Worm (Caenorhabditis elegans) whole organism, late embryonic: ENCODE results near the gene lys-5.
A peak's percentile ranks its signal among the peaks of the same experiment; 100 is the strongest.

ENCODE experiments used
- F13H6.1 ChIP-seq: sonication (generic microtip); optimal IDR thresholded peaks from 2 replicates; lab custom pipeline; 2016; ENCODE audit warnings: missing genetic modification characterization, missing compliant biosample characterization
- K02D7.2 ChIP-seq: sonication (generic microtip); optimal IDR thresholded peaks from 2 replicates; lab custom pipeline; 2017; ENCODE audit warnings: mild to moderate bottlenecking, missing genetic modification characterization, missing compliant biosample characterization
- K09A11.1 ChIP-seq: sonication (generic microtip); optimal IDR thresholded peaks from 2 replicates; lab custom pipeline; 2017; ENCODE audit warnings: antibody characterized with exemption, mild to moderate bottlenecking, missing genetic modification characterization, missing compliant biosample characterization; ENCODE audit not compliant: insufficient read depth
- T23F11.4 ChIP-seq: fragments of 200-800 bp; sonication (Bioruptor generic); optimal IDR thresholded peaks from 2 replicates; lab custom pipeline; 2018; ENCODE audit warnings: mild to moderate bottlenecking, missing genetic modification characterization, missing compliant biosample characterization
- ahr-1 ChIP-seq: sonication (generic microtip); optimal IDR thresholded peaks from 2 replicates; lab custom pipeline; 2016; ENCODE audit warnings: missing genetic modification characterization, missing compliant biosample characterization
- ama-1 ChIP-seq: fragments of 150-350 bp; optimal IDR thresholded peaks from 2 replicates; lab custom pipeline; 2014
- ceh-14 ChIP-seq: sonication (generic microtip); optimal IDR thresholded peaks from 2 replicates; lab custom pipeline; 2016; ENCODE audit warnings: missing genotype, missing genetic modification characterization, missing compliant biosample characterization
- ceh-19 ChIP-seq: fragments of 200-800 bp; sonication (Bioruptor generic); optimal IDR thresholded peaks from 2 replicates; lab custom pipeline; 2018; ENCODE audit warnings: mild to moderate bottlenecking, missing genetic modification characterization, missing compliant biosample characterization
- ceh-2 ChIP-seq: sonication (generic microtip); optimal IDR thresholded peaks from 2 replicates; lab custom pipeline; 2016; ENCODE audit warnings: missing genotype, missing genetic modification characterization, missing compliant biosample characterization
- ceh-24 ChIP-seq: sonication (generic microtip); optimal IDR thresholded peaks from 2 replicates; lab custom pipeline; 2016; ENCODE audit warnings: mild to moderate bottlenecking, missing genetic modification characterization, missing compliant biosample characterization
- ceh-31 ChIP-seq: sonication (generic microtip); optimal IDR thresholded peaks from 2 replicates; lab custom pipeline; 2016; ENCODE audit warnings: missing genetic modification characterization, missing compliant biosample characterization
- ceh-34 ChIP-seq: sonication (generic microtip); optimal IDR thresholded peaks from 2 replicates; lab custom pipeline; 2016; ENCODE audit warnings: mild to moderate bottlenecking, missing genetic modification characterization, missing compliant biosample characterization
- ceh-45 ChIP-seq: fragments of 200-800 bp; sonication (Bioruptor generic); IDR thresholded peaks from 2 replicates; pipeline ENCODE4 v1.3.6; 2022; ENCODE audit warnings: missing genetic modification reagents, missing genetic modification characterization, missing compliant biosample characterization
- ceh-48 ChIP-seq: sonication (generic microtip); optimal IDR thresholded peaks from 2 replicates; lab custom pipeline; 2016; ENCODE audit warnings: missing genetic modification characterization, inconsistent platforms, missing compliant biosample characterization
- ceh-6 ChIP-seq: fragments of 200-800 bp; sonication (Bioruptor generic); optimal IDR thresholded peaks from 2 replicates; lab custom pipeline; 2018; ENCODE audit warnings: mild to moderate bottlenecking, missing genetic modification characterization, missing compliant biosample characterization
- ceh-9 ChIP-seq: sonication (generic microtip); optimal IDR thresholded peaks from 2 replicates; lab custom pipeline; 2016; ENCODE audit warnings: mild to moderate bottlenecking, missing genetic modification characterization, inconsistent platforms, missing compliant biosample characterization
- che-1 ChIP-seq: sonication (generic microtip); optimal IDR thresholded peaks from 2 replicates; lab custom pipeline; 2016; ENCODE audit warnings: mild to moderate bottlenecking, missing genetic modification characterization, missing compliant biosample characterization
- dmd-4 ChIP-seq: sonication (generic microtip); optimal IDR thresholded peaks from 2 replicates; lab custom pipeline; 2016; ENCODE audit warnings: borderline replicate concordance, missing genetic modification characterization, missing compliant biosample characterization
- elt-2 ChIP-seq: sonication (generic microtip); optimal IDR thresholded peaks from 2 replicates; lab custom pipeline; 2016; ENCODE audit warnings: missing genetic modification reagents, missing genetic modification characterization, missing compliant biosample characterization
- elt-4 ChIP-seq: sonication (generic microtip); optimal IDR thresholded peaks from 2 replicates; lab custom pipeline; 2016; ENCODE audit warnings: missing genetic modification characterization, missing compliant biosample characterization
- ets-4 ChIP-seq: sonication (generic microtip); optimal IDR thresholded peaks from 2 replicates; lab custom pipeline; 2016; ENCODE audit warnings: missing genetic modification characterization, missing compliant biosample characterization
- gmeb-2 ChIP-seq: sonication (generic microtip); optimal IDR thresholded peaks from 2 replicates; lab custom pipeline; 2016; ENCODE audit warnings: missing genetic modification characterization, inconsistent platforms, missing compliant biosample characterization
- hlh-13 ChIP-seq: fragments of 200-800 bp; sonication (Bioruptor generic); optimal IDR thresholded peaks from 2 replicates; lab custom pipeline; 2018; ENCODE audit warnings: mild to moderate bottlenecking, missing genetic modification characterization, missing compliant biosample characterization
- hlh-15 ChIP-seq: sonication (generic microtip); optimal IDR thresholded peaks from 2 replicates; lab custom pipeline; 2016; ENCODE audit warnings: missing genetic modification characterization, missing compliant biosample characterization
- hlh-30 ChIP-seq: sonication (generic microtip); optimal IDR thresholded peaks from 2 replicates; lab custom pipeline; 2017; ENCODE audit warnings: antibody characterized with exemption, missing genetic modification characterization, missing compliant biosample characterization; ENCODE audit not compliant: insufficient read depth
- hlh-6 ChIP-seq: sonication (generic microtip); optimal IDR thresholded peaks from 2 replicates; lab custom pipeline; 2016; ENCODE audit warnings: missing genotype, missing genetic modification characterization, missing compliant biosample characterization
- lim-6 ChIP-seq: sonication (generic microtip); optimal IDR thresholded peaks from 2 replicates; lab custom pipeline; 2016; ENCODE audit warnings: missing genetic modification characterization, missing compliant biosample characterization
- lin-11 ChIP-seq: fragments of 200-800 bp; sonication (Bioruptor generic); optimal IDR thresholded peaks from 2 replicates; lab custom pipeline; 2018; ENCODE audit warnings: mild to moderate bottlenecking, missing genetic modification characterization, missing compliant biosample characterization
- madf-2 ChIP-seq: sonication (generic microtip); optimal IDR thresholded peaks from 2 replicates; lab custom pipeline; 2017; ENCODE audit warnings: missing genetic modification characterization, missing compliant biosample characterization
- nfya-1 ChIP-seq: sonication (generic microtip); optimal IDR thresholded peaks from 2 replicates; lab custom pipeline; 2017; ENCODE audit warnings: missing genetic modification characterization, mild to moderate bottlenecking, missing compliant biosample characterization, antibody characterized with exemption, moderate library complexity
- nhr-11 ChIP-seq: fragments of 150-350 bp; optimal IDR thresholded peaks from 2 replicates; lab custom pipeline; 2014; ENCODE audit warnings: missing biosample characterization, missing genetic modification characterization
- nhr-232 ChIP-seq: sonication (generic microtip); optimal IDR thresholded peaks from 2 replicates; lab custom pipeline; 2016; ENCODE audit warnings: missing genetic modification characterization, missing compliant biosample characterization
- pag-3 ChIP-seq: sonication (generic microtip); optimal IDR thresholded peaks from 2 replicates; lab custom pipeline; 2016; ENCODE audit warnings: missing compliant biosample characterization, missing genetic modification characterization, borderline replicate concordance
- pha-4 ChIP-seq: fragments of 150-350 bp; optimal IDR thresholded peaks from 2 replicates; lab custom pipeline; 2018; ENCODE audit warnings: missing biosample characterization, missing genetic modification reagents, missing genetic modification characterization
- ref-2 ChIP-seq: sonication (generic microtip); optimal IDR thresholded peaks from 2 replicates; lab custom pipeline; 2016; ENCODE audit warnings: missing genetic modification characterization, missing compliant biosample characterization
- sox-4 ChIP-seq: sonication (generic microtip); optimal IDR thresholded peaks from 2 replicates; lab custom pipeline; 2017; ENCODE audit warnings: mild to moderate bottlenecking, missing genetic modification characterization, inconsistent platforms, missing compliant biosample characterization
- tbx-2 ChIP-seq: sonication (generic microtip); optimal IDR thresholded peaks from 2 replicates; lab custom pipeline; 2016; ENCODE audit warnings: missing genetic modification characterization, missing compliant biosample characterization
- ttx-3 ChIP-seq: sonication (generic microtip); optimal IDR thresholded peaks from 2 replicates; lab custom pipeline; 2016; ENCODE audit warnings: missing genetic modification reagents, missing genetic modification characterization, missing compliant biosample characterization
- ztf-16 ChIP-seq: sonication (generic microtip); optimal IDR thresholded peaks from 2 replicates; lab custom pipeline; 2017; ENCODE audit warnings: missing genetic modification characterization, missing compliant biosample characterization

Gene lys-5

ce11 chrIV:11583906-11584378 lies 41.4 kb downstream of the lys-5 start, which contains the start of gene F12F6.1:
F12F6.1 (plus strand) TSS chrIV:11583956.
- TF ChIP-seq elt-2 (tag; lab: Kevin White, UChicago) (peak; percentile 20), ref-2 (tag; lab: Kevin White, UChicago) (peak; percentile 15), lim-6 (tag; lab: Kevin White, UChicago) (no peak), ttx-3 (no peak), nhr-232 (tag; lab: Kevin White, UChicago) (peak; percentile 17), ceh-31 (tag; lab: Kevin White, UChicago) (peak; percentile 48), K02D7.2 (tag; lab: Kevin White, UChicago) (no peak), elt-4 (no peak), hlh-6 (tag; lab: Kevin White, UChicago) (no peak), che-1 (tag; lab: Kevin White, UChicago) (no peak), T23F11.4 (GFP tag; lab: Kevin White, UChicago) (peak; percentile 31), tbx-2 (tag; lab: Kevin White, UChicago) (peak; percentile 65), ceh-6 (peak; percentile 46), pag-3 (tag; lab: Kevin White, UChicago) (no peak), nfya-1 (tag; lab: Kevin White, UChicago) (peak; percentile 40), ceh-45 (GFP tag; lab: Robert Waterston, UW) (0 out of 2 replicates have a peak, but pooled peaks have one; percentile 37), ceh-2 (tag; lab: Kevin White, UChicago) (no peak)

DNA sequence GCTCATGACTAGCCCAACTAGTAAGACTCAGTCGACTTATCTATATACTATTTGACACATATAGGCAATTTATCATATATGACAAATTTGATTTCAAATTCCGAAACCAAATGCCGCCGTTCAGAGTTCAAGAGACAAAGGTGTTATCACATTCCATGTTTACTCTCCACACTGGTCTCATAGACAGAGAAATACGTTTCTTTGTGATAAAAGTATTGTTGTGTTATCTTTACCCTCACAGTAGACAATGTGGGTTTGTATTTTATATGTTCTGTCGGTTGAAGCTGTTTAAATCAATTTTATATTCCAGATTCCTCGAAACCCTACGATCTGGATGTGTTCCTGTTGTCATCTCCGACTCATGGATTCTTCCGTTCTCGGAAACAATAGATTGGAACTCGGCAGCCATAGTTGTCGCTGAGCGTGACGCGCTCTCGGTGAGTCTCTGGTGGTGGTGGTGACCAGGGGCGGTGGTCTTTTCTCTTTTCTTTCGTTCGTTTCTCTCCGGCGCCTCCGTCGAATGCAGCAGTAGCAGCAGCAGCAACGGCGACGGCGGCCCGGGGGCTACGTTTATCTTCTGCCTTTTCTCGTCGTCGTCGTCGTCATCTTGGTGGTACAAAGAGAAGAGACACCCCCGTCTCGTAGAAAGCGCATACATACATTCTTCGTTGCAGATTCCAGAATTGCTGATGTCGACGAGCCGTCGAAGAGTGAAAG lies 42.8 kb downstream of the lys-5 start:
- TF ChIP-seq ceh-31 (tag; lab: Kevin White, UChicago) = peak; percentile 25
- peak; percentile 75 for TF ChIP-seq elt-2 (tag; lab: Kevin White, UChicago)
- TF ChIP-seq ama-1 (lab: Kevin White, UChicago) = no peak
- TF ChIP-seq ztf-16 (tag; lab: Kevin White, UChicago) = no peak

- TF ChIP-seq hlh-13 = no peak
- no peak for TF ChIP-seq ceh-24
- no peak for TF ChIP-seq ahr-1 (tag; lab: Kevin White, UChicago)
- no peak for TF ChIP-seq F13H6.1
- TF ChIP-seq lim-6 (tag; lab: Kevin White, UChicago) = no peak
- TF ChIP-seq madf-2 (tag; lab: Kevin White, UChicago) = no peak
- TF ChIP-seq ceh-9 (tag; lab: Kevin White, UChicago) = no peak
- TF ChIP-seq hlh-30 = no peak
- no peak for TF ChIP-seq K09A11.1
- no peak for TF ChIP-seq ets-4
- no peak for TF ChIP-seq sox-4 (tag; lab: Kevin White, UChicago)
Observed at ce11 chrIV:11578492-11578891, 46.9 kb downstream of the lys-5 start, which contains the start of gene rib-1. rib-1 (plus strand) TSS chrIV:11578792.

DNA sequence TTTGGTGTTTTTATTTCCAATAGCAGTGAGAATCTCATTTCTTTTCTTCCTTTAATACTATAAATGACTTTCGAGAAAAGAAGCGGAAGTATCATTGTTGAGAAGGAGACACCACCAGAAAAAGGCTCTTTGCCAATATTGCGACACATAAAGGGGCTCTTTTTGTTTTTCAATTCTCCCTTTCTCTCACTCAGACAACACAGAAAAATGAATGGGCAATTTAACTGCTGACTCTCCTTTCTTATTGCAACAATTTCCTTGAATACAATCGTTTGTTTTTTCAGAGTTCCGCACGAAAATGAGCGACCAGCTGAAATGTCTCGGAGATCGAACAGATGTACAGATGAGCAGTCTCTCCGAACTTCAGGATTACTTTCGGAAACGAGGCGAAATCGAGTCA lies 51.1 kb downstream of the lys-5 start:
- TF ChIP-seq pha-4 (no peak), nhr-11 (tag; lab: Kevin White, UChicago) (no peak), ceh-19 (GFP tag; lab: Kevin White, UChicago) (no peak), ceh-34 (tag; lab: Kevin White, UChicago) (no peak), pag-3 (tag; lab: Kevin White, UChicago) (no peak), K02D7.2 (tag; lab: Kevin White, UChicago) (no peak), lin-11 (tag; lab: Kevin White, UChicago) (no peak), lim-6 (tag; lab: Kevin White, UChicago) (no peak), hlh-15 (tag; lab: Kevin White, UChicago) (no peak), ceh-14 (no peak), ztf-16 (tag; lab: Kevin White, UChicago) (no peak), ref-2 (tag; lab: Kevin White, UChicago) (no peak), hlh-30 (no peak), ceh-48 (tag; lab: Kevin White, UChicago) (no peak), K09A11.1 (no peak), dmd-4 (tag; lab: Kevin White, UChicago) (no peak), gmeb-2 (tag; lab: Kevin White, UChicago) (no peak)
